Worm (Caenorhabditis elegans): ENCODE data around the gene ZK353.2.

Gene ZK353.2

DNA sequence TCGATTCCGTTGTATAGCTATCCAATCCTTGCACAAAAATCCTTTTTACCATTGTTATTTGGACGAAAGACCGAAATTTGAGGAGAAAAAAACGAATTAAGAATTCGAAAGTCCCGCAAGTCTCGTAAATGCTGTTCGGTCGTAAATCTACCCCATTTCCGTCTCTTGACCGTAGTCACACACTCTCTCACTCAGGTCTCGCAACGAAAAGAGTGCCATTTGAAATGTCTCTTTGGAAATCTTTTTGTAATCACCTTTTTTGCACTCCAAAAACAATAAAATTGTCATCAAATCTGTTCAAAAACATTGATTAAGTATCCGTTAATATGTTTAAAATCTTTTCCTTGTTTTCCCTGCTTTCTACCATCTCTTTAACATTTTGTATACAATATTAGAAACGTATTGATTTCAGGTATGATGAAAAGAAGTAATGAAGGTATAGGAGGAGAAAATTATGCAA lies 40.3 kb upstream of the ZK353.2 start, which contains the start of the genes R05D3.8 and rfp-1 (continued):
- TF ChIP-seq efl-1 (optimal IDR thresholded peaks at IDR 0.05) (peak; percentile 89 to 92), efl-1 (GFP tag; optimal IDR thresholded peaks at IDR 0.05 in 1 of 2) (peak; percentile 80 to 97), C34B4.2 (tag; optimal IDR thresholded peaks at IDR 0.05) (no peak), nhr-28 (tag; optimal IDR thresholded peaks at IDR 0.05) (no peak), ceh-88 (GFP tag; IDR thresholded peaks at IDR 0.05) (0 out of 2 replicates have a peak, but pooled peaks have one; percentile 36), ztf-11 (tag; optimal IDR thresholded peaks at IDR 0.05) (peak in 1 of 2 experiments; percentile 9), dsc-1 (tag; optimal IDR thresholded peaks at IDR 0.05) (peak; percentile 52), elt-2 (tag; optimal IDR thresholded peaks at IDR 0.05) (peak; percentile 21), nhr-90 (tag; optimal IDR thresholded peaks at IDR 0.05; ENCODE audit: poor library complexity) (peak; percentile 63), nhr-76 (tag; optimal IDR thresholded peaks at IDR 0.05) (no peak), unc-30 (tag; optimal IDR thresholded peaks at IDR 0.05) (no peak), ceh-82 (tag; optimal IDR thresholded peaks at IDR 0.05) (peak; percentile 58 to 88 (median 61)), snu-23 (GFP tag; optimal IDR thresholded peaks at IDR 0.05) (peak; percentile 88), nhr-77 (tag; optimal IDR thresholded peaks at IDR 0.05) (peak; percentile 90), lin-39 (tag; optimal IDR thresholded peaks at IDR 0.05) (peak; percentile 44), mab-9 (GFP tag; IDR thresholded peaks at IDR 0.05) (0 out of 2 replicates have a peak, but pooled peaks have one; percentile 7), nhr-84 (tag; optimal IDR thresholded peaks at IDR 0.05) (no peak), nhr-85 (tag) (peak; percentile 88), isw-1 (GFP tag; IDR thresholded peaks at IDR 0.05) (peak; percentile 60), mep-1 (tag; optimal IDR thresholded peaks at IDR 0.05) (peak; percentile 91), vab-15 (tag; optimal IDR thresholded peaks at IDR 0.05) (peak; percentile 32), nhr-11 (tag; optimal IDR thresholded peaks at IDR 0.05) (no peak), blmp-1 (tag; optimal IDR thresholded peaks at IDR 0.05) (peak; percentile 86), lin-35 (GFP tag; optimal IDR thresholded peaks at IDR 0.05) (peak; percentile 87 to 91), aha-1 (tag; optimal IDR thresholded peaks at IDR 0.05) (no peak), F16B12.6 (tag; optimal IDR thresholded peaks at IDR 0.05) (peak; percentile 53)

- no peak for TF ChIP-seq lir-3 (tag; optimal IDR thresholded peaks at IDR 0.05; ENCODE audit: poor library complexity)
- no peak for TF ChIP-seq mef-2 (tag; optimal IDR thresholded peaks at IDR 0.05)
- TF ChIP-seq pax-3 (tag; optimal IDR thresholded peaks at IDR 0.05): no peak
- TF ChIP-seq mdl-1 (tag; optimal IDR thresholded peaks at IDR 0.05): no peak
- TF ChIP-seq snpc-4 (tag; optimal IDR thresholded peaks at IDR 0.05): no peak
- no peak for TF ChIP-seq F16B12.6 (tag; optimal IDR thresholded peaks at IDR 0.05)
- TF ChIP-seq sptf-1 (tag; optimal IDR thresholded peaks at IDR 0.05): no peak
- no peak for TF ChIP-seq hpl-2 (GFP tag; optimal IDR thresholded peaks at IDR 0.05)
- TF ChIP-seq egl-27 (tag; optimal IDR thresholded peaks at IDR 0.05): no peak
- no peak for TF ChIP-seq fos-1 (tag; optimal IDR thresholded peaks at IDR 0.05)
- TF ChIP-seq dpl-1 (GFP tag; optimal IDR thresholded peaks at IDR 0.05): peak in 2 of 3 experiments; percentile 4 to 36
- no peak for TF ChIP-seq lsy-2 (tag; optimal IDR thresholded peaks at IDR 0.05)
- peak in 1 of 2 experiments; percentile 62 for TF ChIP-seq lin-35 (GFP tag; optimal IDR thresholded peaks at IDR 0.05)
- TF ChIP-seq efl-1 (optimal IDR thresholded peaks at IDR 0.05): peak in 1 of 2 experiments; percentile 29
- TF ChIP-seq efl-1 (GFP tag; optimal IDR thresholded peaks at IDR 0.05 in 1 of 2): peak; percentile 33 to 93
- TF ChIP-seq dsc-1 (tag; optimal IDR thresholded peaks at IDR 0.05): no peak
- no peak for TF ChIP-seq unc-30 (tag; optimal IDR thresholded peaks at IDR 0.05)
Observed at ce11 chrIII:8363253-8364061, 35.1 kb upstream of the ZK353.2 start, which contains the start of gene R05D3.3. TSS of gene R05D3.3 (plus strand) at chrIII:8364011.

- TF ChIP-seq nhr-85 (tag) (peak; percentile 46), C16A3.4 (tag; optimal IDR thresholded peaks at IDR 0.05) (no peak), blmp-1 (tag; optimal IDR thresholded peaks at IDR 0.05) (peak; percentile 35), vab-15 (tag; optimal IDR thresholded peaks at IDR 0.05) (no peak), mep-1 (tag; optimal IDR thresholded peaks at IDR 0.05) (peak; percentile 49), irx-1 (tag; optimal IDR thresholded peaks at IDR 0.05) (no peak), efl-1 (optimal IDR thresholded peaks at IDR 0.05) (no peak), efl-1 (GFP tag; optimal IDR thresholded peaks at IDR 0.05 in 1 of 2) (peak in 1 of 2 experiments; percentile 6)
Observed at ce11 chrIII:8368619-8369018, 29.9 kb upstream of the ZK353.2 start, which contains the start of gene R05D3.9. TSS of gene R05D3.9 (minus strand) at chrIII:8368719.

All from whole organism, L1 larva.